Worm (Caenorhabditis elegans): ENCODE results near the gene F59A6.13.

Gene F59A6.13

ce11 chrII:5008033-5008432 is 14.6 kb upstream of the F59A6.13 start, which contains the start of gene F59A6.3:
F59A6.3 (plus strand) TSS chrII:5008333.
- TF ChIP-seq dsc-1 (tag; optimal IDR thresholded peaks at IDR 0.05) (no peak), grh-1 (GFP tag; IDR thresholded peaks at IDR 0.05) (no peak), lin-39 (tag; optimal IDR thresholded peaks at IDR 0.05) (no peak), C34B4.2 (tag; optimal IDR thresholded peaks at IDR 0.05) (no peak), elt-2 (tag; optimal IDR thresholded peaks at IDR 0.05) (no peak)

ce11 chrII:5011978-5012377 is 10.6 kb upstream of the F59A6.13 start, which contains the start of gene F59A6.12:
F59A6.12 (minus strand) TSS chrII:5012078.
- TF ChIP-seq egl-13 (tag; optimal IDR thresholded peaks at IDR 0.05) (no peak), tbx-2 (tag; optimal IDR thresholded peaks at IDR 0.05) (no peak), nhr-237 (tag; optimal IDR thresholded peaks at IDR 0.05) (no peak), isw-1 (GFP tag; IDR thresholded peaks at IDR 0.05) (no peak), mef-2 (tag; optimal IDR thresholded peaks at IDR 0.05) (no peak), pqm-1 (tag; optimal IDR thresholded peaks at IDR 0.05) (no peak), nhr-84 (tag; optimal IDR thresholded peaks at IDR 0.05) (no peak), C34B4.2 (tag; optimal IDR thresholded peaks at IDR 0.05) (no peak), aha-1 (tag; optimal IDR thresholded peaks at IDR 0.05) (no peak), fos-1 (tag; optimal IDR thresholded peaks at IDR 0.05) (no peak), lsy-2 (tag; optimal IDR thresholded peaks at IDR 0.05) (no peak), pax-3 (tag; optimal IDR thresholded peaks at IDR 0.05) (no peak), nhr-47 (tag; optimal IDR thresholded peaks at IDR 0.05) (no peak), unc-86 (tag; optimal IDR thresholded peaks at IDR 0.05) (no peak), swsn-7 (tag; optimal IDR thresholded peaks at IDR 0.05) (no peak), snpc-4 (tag; optimal IDR thresholded peaks at IDR 0.05) (no peak), nhr-85 (tag) (no peak), nhr-76 (tag; optimal IDR thresholded peaks at IDR 0.05) (no peak)

- TF ChIP-seq unc-30 (tag; optimal IDR thresholded peaks at IDR 0.05) (no peak), sox-4 (tag; optimal IDR thresholded peaks at IDR 0.05) (no peak), unc-130 (tag; optimal IDR thresholded peaks at IDR 0.05) (no peak), fkh-10 (GFP tag; optimal IDR thresholded peaks at IDR 0.05) (no peak), efl-1 (optimal IDR thresholded peaks at IDR 0.05) (no peak), efl-1 (GFP tag; optimal IDR thresholded peaks at IDR 0.05 in 1 of 2) (no peak), irx-1 (tag; optimal IDR thresholded peaks at IDR 0.05) (no peak), nhr-90 (tag; optimal IDR thresholded peaks at IDR 0.05; ENCODE audit: poor library complexity) (no peak), fos-1 (tag; optimal IDR thresholded peaks at IDR 0.05) (no peak), hpl-2 (GFP tag; optimal IDR thresholded peaks at IDR 0.05) (no peak), fkh-4 (tag; optimal IDR thresholded peaks at IDR 0.05; ENCODE audit: borderline replicate concordance) (no peak), elt-2 (tag; optimal IDR thresholded peaks at IDR 0.05) (no peak)
These were observed 8.2 kb upstream of the F59A6.13 start, which contains the start of gene F59A6.2 for ce11 chrII:5014399-5014798. F59A6.2 (plus strand) TSS chrII:5014699.

- TF ChIP-seq nhr-76 (tag; optimal IDR thresholded peaks at IDR 0.05) (no peak), lin-15B (tag; optimal IDR thresholded peaks at IDR 0.05) (no peak)
These were observed 6.5 kb upstream of the F59A6.13 start for ce11 chrII:5016144-5016543.

ce11 chrII:5016977-5017585 is 5.5 kb upstream of the F59A6.13 start:
- TF ChIP-seq nhr-237 (tag; optimal IDR thresholded peaks at IDR 0.05) (no peak), ceh-8 (GFP tag; optimal IDR thresholded peaks at IDR 0.05) (peak; percentile 20), mab-9 (GFP tag; IDR thresholded peaks at IDR 0.05) (peak; percentile 18; the same call in 1 of the 2 replicates), lin-15B (tag; optimal IDR thresholded peaks at IDR 0.05) (no peak), aly-2 (tag; optimal IDR thresholded peaks at IDR 0.05) (no peak), ces-1 (GFP tag; optimal IDR thresholded peaks at IDR 0.05) (no peak), nhr-19 (GFP tag; conservative IDR thresholded peaks at IDR 0.05) (peak; percentile 40), zag-1 (tag; optimal IDR thresholded peaks at IDR 0.05) (no peak), blmp-1 (tag; optimal IDR thresholded peaks at IDR 0.05) (peak; percentile 20), C16A3.4 (tag; optimal IDR thresholded peaks at IDR 0.05) (peak; percentile 11), sptf-1 (tag; optimal IDR thresholded peaks at IDR 0.05) (no peak), nhr-20 (tag; optimal IDR thresholded peaks at IDR 0.05) (peak; percentile 58), lsy-2 (tag; optimal IDR thresholded peaks at IDR 0.05) (peak; percentile 67 to 76), mef-2 (tag; optimal IDR thresholded peaks at IDR 0.05) (no peak), nhr-71 (tag; optimal IDR thresholded peaks at IDR 0.05) (peak; percentile 81), aha-1 (tag; optimal IDR thresholded peaks at IDR 0.05) (no peak), ets-5 (GFP tag; IDR thresholded peaks at IDR 0.05) (no peak), snpc-4 (tag; optimal IDR thresholded peaks at IDR 0.05) (peak; percentile 48), elt-3 (tag; optimal IDR thresholded peaks at IDR 0.05) (peak in 2 of 6 experiments; percentile 9 to 53), tlp-1 (tag; optimal IDR thresholded peaks at IDR 0.05) (no peak)
